Worm (Caenorhabditis elegans): ENCODE results near the gene mpdu-1.
"Not testable (repeated sequence)": the region's sequence is repeated elsewhere in the genome, so short reads cannot be mapped to it uniquely, and the experiment has no call there.

The mpdu-1 gene

ce11 chrV:8342416-8342815 lies 16.5 kb downstream of the mpdu-1 start:
- TF ChIP-seq ceh-6 (GFP tag; optimal IDR thresholded peaks at IDR 0.05) = no peak
- no peak for TF ChIP-seq ztf-16 (tag; optimal IDR thresholded peaks at IDR 0.05)
- no peak for TF ChIP-seq hlh-15 (tag; optimal IDR thresholded peaks at IDR 0.05)
- TF ChIP-seq ceh-14 (tag; optimal IDR thresholded peaks at IDR 0.05) = no peak
- TF ChIP-seq npax-4 (tag; optimal IDR thresholded peaks at IDR 0.05) = no peak
- no peak for TF ChIP-seq lin-11 (tag; optimal IDR thresholded peaks at IDR 0.05)
- TF ChIP-seq nfya-1 (tag; optimal IDR thresholded peaks at IDR 0.05) = no peak
- TF ChIP-seq ttx-3 (tag; optimal IDR thresholded peaks at IDR 0.05) = no peak
- no peak for TF ChIP-seq hlh-8 (tag; optimal IDR thresholded peaks at IDR 0.05)
- no peak for TF ChIP-seq pat-9 (tag; optimal IDR thresholded peaks at IDR 0.05)
- no peak for TF ChIP-seq ceh-22 (tag; optimal IDR thresholded peaks at IDR 0.05)
- no peak for TF ChIP-seq ceh-19 (GFP tag; optimal IDR thresholded peaks at IDR 0.05)
- no peak for TF ChIP-seq hlh-6 (tag; optimal IDR thresholded peaks at IDR 0.05)
- TF ChIP-seq nhr-232 (tag; optimal IDR thresholded peaks at IDR 0.05) = no peak
- no peak for TF ChIP-seq lim-6 (tag; optimal IDR thresholded peaks at IDR 0.05)
- no peak for TF ChIP-seq K09A11.1 (tag; optimal IDR thresholded peaks at IDR 0.05; ENCODE audit: insufficient read depth)
- TF ChIP-seq unc-86 (tag; optimal IDR thresholded peaks at IDR 0.05) = no peak
- TF ChIP-seq pqm-1 (tag; optimal IDR thresholded peaks at IDR 0.05) = no peak
- TF ChIP-seq ama-1 (optimal IDR thresholded peaks at IDR 0.05) = no peak
- no peak for TF ChIP-seq sox-4 (tag; optimal IDR thresholded peaks at IDR 0.05)

- not testable (repeated sequence) for TF ChIP-seq K09A11.1 (tag; optimal IDR thresholded peaks at IDR 0.05; ENCODE audit: insufficient read depth); unc-86 (tag; optimal IDR thresholded peaks at IDR 0.05); pqm-1 (tag; optimal IDR thresholded peaks at IDR 0.05)
Observed at ce11 chrV:8340924-8341323, 18.0 kb downstream of the mpdu-1 start, which contains the start of gene C08D8.7. Gene C08D8.7, plus strand, starts transcription at chrV:8341224.

ce11 chrV:8335620-8336019 lies 23.3 kb downstream of the mpdu-1 start:
- no peak for TF ChIP-seq elt-4 (tag; optimal IDR thresholded peaks at IDR 0.05)
- peak; percentile 66 for TF ChIP-seq unc-55 (GFP tag; optimal IDR thresholded peaks at IDR 0.05)
- TF ChIP-seq lim-6 (tag; optimal IDR thresholded peaks at IDR 0.05) = no peak

- no peak for TF ChIP-seq ceh-9 (tag; optimal IDR thresholded peaks at IDR 0.05)
- TF ChIP-seq F13H6.1 (tag; optimal IDR thresholded peaks at IDR 0.05) = no peak
- no peak for TF ChIP-seq K02D7.2 (tag; optimal IDR thresholded peaks at IDR 0.05)
- TF ChIP-seq dmd-4 (tag; optimal IDR thresholded peaks at IDR 0.05; ENCODE audit: borderline replicate concordance) = no peak
- TF ChIP-seq hlh-8 (tag; optimal IDR thresholded peaks at IDR 0.05) = no peak
- TF ChIP-seq pqm-1 (tag; optimal IDR thresholded peaks at IDR 0.05) = no peak
- TF ChIP-seq sox-2 (GFP tag; IDR thresholded peaks at IDR 0.05) = no peak
- TF ChIP-seq ceh-30 (tag; optimal IDR thresholded peaks at IDR 0.05) = no peak
- TF ChIP-seq ceh-19 (GFP tag; optimal IDR thresholded peaks at IDR 0.05) = no peak
- no peak for TF ChIP-seq nhr-232 (tag; optimal IDR thresholded peaks at IDR 0.05)
- no peak for TF ChIP-seq fax-1 (tag; optimal IDR thresholded peaks at IDR 0.05)
- no peak for TF ChIP-seq sox-4 (tag; optimal IDR thresholded peaks at IDR 0.05)
- TF ChIP-seq odd-2 (tag; optimal IDR thresholded peaks at IDR 0.05) = no peak
- TF ChIP-seq unc-3 (GFP tag; conservative IDR thresholded peaks at IDR 0.05) = no peak
- TF ChIP-seq unc-3 (tag; optimal IDR thresholded peaks at IDR 0.05) = no peak
- no peak for TF ChIP-seq unc-86 (tag; optimal IDR thresholded peaks at IDR 0.05)
- no peak for TF ChIP-seq rnt-1 (tag; optimal IDR thresholded peaks at IDR 0.05)
- no peak for TF ChIP-seq tbx-7 (tag; optimal IDR thresholded peaks at IDR 0.05)
- TF ChIP-seq ceh-45 (GFP tag; IDR thresholded peaks at IDR 0.05) = no peak
Observed at ce11 chrV:8334360-8334759, 24.6 kb downstream of the mpdu-1 start, which contains the start of gene tmd-2. Gene tmd-2, plus strand, starts transcription at chrV:8334660.

DNA sequence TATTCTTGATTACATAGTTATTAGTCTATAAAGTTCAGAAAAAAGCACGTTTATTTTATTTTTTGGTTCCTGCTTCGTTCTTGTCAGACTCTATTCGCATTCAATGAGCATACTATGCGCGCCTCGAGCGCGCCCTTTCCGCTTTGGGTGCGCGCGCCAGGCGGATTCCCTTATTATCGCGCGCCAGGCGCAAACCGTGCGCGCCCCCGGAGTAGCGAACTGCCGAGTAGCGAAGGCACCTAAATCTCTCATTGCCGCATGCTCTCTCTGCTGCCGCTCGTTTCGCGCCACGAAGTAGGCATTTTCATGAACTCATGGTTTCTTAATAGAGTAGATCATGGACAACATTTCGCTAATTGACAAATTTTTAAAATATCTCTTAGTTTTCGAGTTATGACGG lies 31.9 kb downstream of the mpdu-1 start:
- TF ChIP-seq eyg-1 (tag; optimal IDR thresholded peaks at IDR 0.05) (no peak), pqm-1 (tag; optimal IDR thresholded peaks at IDR 0.05) (no peak), ama-1 (optimal IDR thresholded peaks at IDR 0.05) (no peak), pat-9 (tag; optimal IDR thresholded peaks at IDR 0.05) (no peak), sox-2 (GFP tag; IDR thresholded peaks at IDR 0.05) (no peak), che-1 (tag; optimal IDR thresholded peaks at IDR 0.05) (no peak), fax-1 (tag; optimal IDR thresholded peaks at IDR 0.05) (no peak), Y22D7AL.16 (tag; optimal IDR thresholded peaks at IDR 0.05) (no peak), hlh-13 (GFP tag; optimal IDR thresholded peaks at IDR 0.05) (no peak), lin-11 (tag; optimal IDR thresholded peaks at IDR 0.05) (no peak), dve-1 (tag; optimal IDR thresholded peaks at IDR 0.05) (no peak)

All from whole organism, late embryonic.